Worm (Caenorhabditis elegans): ENCODE data around the gene R01E6.5.

The R01E6.5 gene

DNA sequence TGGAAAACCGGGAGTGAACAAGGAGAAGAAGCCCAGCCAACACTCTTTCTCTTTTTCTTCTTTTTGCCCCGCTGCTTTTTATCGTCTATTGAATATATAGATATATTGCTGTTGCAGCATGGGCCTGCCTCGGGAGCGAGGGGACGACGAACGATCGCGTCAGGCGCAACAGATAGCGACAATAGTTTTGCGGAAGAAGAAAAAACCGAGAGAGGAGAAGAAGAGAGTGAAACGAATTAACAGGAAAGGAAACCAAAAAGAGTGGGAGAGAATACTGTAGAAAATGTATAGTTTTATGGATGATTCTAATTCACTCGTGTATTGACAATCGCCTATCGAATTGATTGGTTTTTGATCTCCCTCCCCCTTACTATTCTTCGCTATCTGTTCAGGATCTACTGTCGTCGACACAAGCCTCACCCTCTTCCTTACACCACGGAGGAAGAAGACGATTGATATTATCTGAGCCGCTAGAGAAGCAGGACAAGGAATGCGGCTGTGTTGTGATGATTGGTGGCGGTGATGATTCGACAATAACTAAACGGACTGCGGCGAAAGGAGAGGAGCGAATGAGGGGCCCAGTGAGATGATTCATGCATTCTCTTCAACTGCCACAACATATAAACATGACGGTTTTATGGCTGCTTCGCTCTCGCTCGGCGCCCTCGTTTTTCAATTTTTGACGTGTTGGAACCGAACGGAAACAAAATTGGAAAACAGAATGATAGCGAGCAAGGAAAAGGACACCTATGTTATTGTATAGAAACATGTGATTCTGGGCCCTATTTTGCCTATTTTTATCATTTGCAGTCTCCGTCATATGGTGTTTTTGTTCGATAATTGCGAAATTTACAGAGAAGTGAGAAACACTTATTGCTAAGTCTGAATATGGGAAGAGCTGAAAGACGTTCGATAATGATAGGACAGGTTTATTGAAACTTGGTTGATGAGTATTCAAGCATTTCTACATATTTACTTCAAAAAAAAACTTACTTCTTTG, 10.3 kb upstream of the R01E6.5 start (continued):
- TF ChIP-seq nhr-77 (tag; optimal IDR thresholded peaks at IDR 0.05) (no peak), nhr-12 (tag; optimal IDR thresholded peaks at IDR 0.05) (no peak), irx-1 (tag; optimal IDR thresholded peaks at IDR 0.05) (no peak), snu-23 (GFP tag; optimal IDR thresholded peaks at IDR 0.05) (peak; percentile 25), jun-1 (tag; optimal IDR thresholded peaks at IDR 0.05) (peak; percentile 22), skn-1 (tag; optimal IDR thresholded peaks at IDR 0.05) (no peak), mep-1 (tag; optimal IDR thresholded peaks at IDR 0.05) (no peak), lsy-2 (tag; optimal IDR thresholded peaks at IDR 0.05) (peak in 1 of 2 experiments; percentile 47), efl-1 (optimal IDR thresholded peaks at IDR 0.05) (no peak), efl-1 (GFP tag; optimal IDR thresholded peaks at IDR 0.05 in 1 of 2) (no peak), F16B12.6 (tag; optimal IDR thresholded peaks at IDR 0.05) (no peak), mef-2 (tag; optimal IDR thresholded peaks at IDR 0.05) (no peak), mdl-1 (tag; optimal IDR thresholded peaks at IDR 0.05) (no peak), unc-130 (tag; optimal IDR thresholded peaks at IDR 0.05) (no peak), fkh-4 (tag; optimal IDR thresholded peaks at IDR 0.05; ENCODE audit: borderline replicate concordance) (no peak), ztf-4 (tag; optimal IDR thresholded peaks at IDR 0.05) (no peak), blmp-1 (tag; optimal IDR thresholded peaks at IDR 0.05) (peak; percentile 89), C04F5.9 (tag; optimal IDR thresholded peaks at IDR 0.05) (no peak), fkh-10 (GFP tag; optimal IDR thresholded peaks at IDR 0.05) (no peak), unc-98 (GFP tag; IDR thresholded peaks at IDR 0.05) (no peak), ceh-90 (tag; optimal IDR thresholded peaks at IDR 0.05) (no peak), nhr-11 (tag; optimal IDR thresholded peaks at IDR 0.05) (no peak), nhr-47 (tag; optimal IDR thresholded peaks at IDR 0.05) (no peak), lin-39 (tag; optimal IDR thresholded peaks at IDR 0.05) (no peak), ama-1 (optimal IDR thresholded peaks at IDR 0.05) (no peak), aha-1 (tag; optimal IDR thresholded peaks at IDR 0.05) (no peak), vab-15 (tag; optimal IDR thresholded peaks at IDR 0.05) (no peak), C16A3.4 (tag; optimal IDR thresholded peaks at IDR 0.05) (peak; percentile 13), hlh-4 (tag; optimal IDR thresholded peaks at IDR 0.05) (no peak), rnt-1 (tag; optimal IDR thresholded peaks at IDR 0.05) (peak; percentile 19), fos-1 (tag; optimal IDR thresholded peaks at IDR 0.05) (no peak), snpc-4 (tag; optimal IDR thresholded peaks at IDR 0.05) (no peak), sup-37 (GFP tag; optimal IDR thresholded peaks at IDR 0.05) (no peak), isw-1 (GFP tag; IDR thresholded peaks at IDR 0.05) (no peak), nhr-84 (tag; optimal IDR thresholded peaks at IDR 0.05) (no peak)

DNA sequence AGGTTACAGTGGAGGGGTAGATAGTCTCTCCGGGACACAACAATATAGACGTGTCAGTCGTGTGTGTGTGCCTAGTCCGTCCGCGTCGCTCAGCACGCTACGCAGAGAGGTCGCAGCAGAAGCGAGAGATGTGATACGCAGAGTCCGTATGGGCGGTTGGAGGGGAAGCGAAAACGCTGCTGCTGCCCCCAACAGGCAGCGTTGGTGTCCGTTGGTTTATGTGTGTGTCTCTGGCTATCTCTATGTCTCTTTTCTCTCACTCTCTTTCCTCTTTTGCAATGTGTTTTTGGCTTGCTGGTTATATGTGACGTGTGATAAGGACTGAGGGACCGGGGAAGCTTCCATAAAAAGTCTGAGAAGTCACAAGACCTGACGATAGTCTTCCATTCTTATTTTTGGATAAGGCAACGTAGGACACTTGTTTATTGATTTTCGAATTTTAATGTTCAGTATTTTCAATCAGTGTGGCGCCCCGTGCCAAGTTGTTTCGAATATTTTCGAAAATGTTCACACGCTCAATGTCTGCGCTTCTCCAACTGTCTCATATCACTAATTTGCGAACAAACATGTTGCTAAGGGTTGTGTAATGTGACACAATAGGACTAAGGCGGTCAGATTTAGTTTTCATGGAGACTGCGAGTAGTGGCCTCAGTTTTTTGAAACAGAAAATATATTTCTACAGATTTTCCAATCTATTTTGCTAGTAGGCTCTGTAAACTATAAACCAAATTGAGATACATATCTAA, 9.3 kb upstream of the R01E6.5 start, which contains the start of gene pab-2:
Gene pab-2 (minus strand): TSS at position 69 of the 746 bp plus-strand sequence.
- TF ChIP-seq jun-1 (tag; optimal IDR thresholded peaks at IDR 0.05) (peak; percentile 82), nhr-77 (tag; optimal IDR thresholded peaks at IDR 0.05) (peak; percentile 72), pax-3 (tag; optimal IDR thresholded peaks at IDR 0.05) (peak; percentile 28), ztf-4 (tag; optimal IDR thresholded peaks at IDR 0.05) (peak; percentile 74), isw-1 (GFP tag; IDR thresholded peaks at IDR 0.05) (peak; percentile 9; the same call in 1 of the 2 replicates), mef-2 (tag; optimal IDR thresholded peaks at IDR 0.05) (no peak), dpl-1 (GFP tag; optimal IDR thresholded peaks at IDR 0.05) (peak in 1 of 3 experiments; percentile 12), skn-1 (tag; optimal IDR thresholded peaks at IDR 0.05) (peak; percentile 38), unc-86 (tag; optimal IDR thresholded peaks at IDR 0.05) (peak; percentile 60), rnt-1 (tag; optimal IDR thresholded peaks at IDR 0.05) (peak; percentile 80), nhr-28 (tag; optimal IDR thresholded peaks at IDR 0.05) (no peak), fos-1 (tag; optimal IDR thresholded peaks at IDR 0.05) (peak; percentile 53), xbp-1 (tag; optimal IDR thresholded peaks at IDR 0.05) (peak; percentile 99), nhr-71 (tag; optimal IDR thresholded peaks at IDR 0.05) (peak; percentile 90), nhr-47 (tag; optimal IDR thresholded peaks at IDR 0.05) (peak; percentile 78), C16A3.4 (tag; optimal IDR thresholded peaks at IDR 0.05) (peak; percentile 56), nhr-237 (tag; optimal IDR thresholded peaks at IDR 0.05) (no peak), egl-27 (tag; optimal IDR thresholded peaks at IDR 0.05) (peak in 1 of 2 experiments; percentile 17), vab-15 (tag; optimal IDR thresholded peaks at IDR 0.05) (no peak), elt-3 (tag; optimal IDR thresholded peaks at IDR 0.05) (peak in 3 of 6 experiments; percentile 32 to 44 (median 38)), lin-14 (GFP tag; optimal IDR thresholded peaks at IDR 0.05) (peak; percentile 94), sox-4 (tag; optimal IDR thresholded peaks at IDR 0.05) (peak; percentile 11), efl-3 (GFP tag; optimal IDR thresholded peaks at IDR 0.05) (no peak), tbx-2 (tag; optimal IDR thresholded peaks at IDR 0.05) (peak; percentile 71), fkh-8 (tag; optimal IDR thresholded peaks at IDR 0.05) (peak; percentile 74), lsy-2 (tag; optimal IDR thresholded peaks at IDR 0.05) (peak; percentile 29 to 59)

All from whole organism, L1 larva.